Fruit fly (Drosophila melanogaster) whole organism, larva: Measurements from ENCODE around the gene Prp31.

Experiments
- noc ChIP-seq: fragments of 200-800 bp; sonication (Bioruptor generic); optimal IDR thresholded peaks from 3 replicates; lab custom pipeline; 2019; ENCODE audit warnings: missing biosample characterization, mild to moderate bottlenecking, missing genetic modification characterization, moderate library complexity

Prp31 gene

dm6 chr3L:15143108-15143507, 15.8 kb upstream of the Prp31 start:
- no peak for TF ChIP-seq noc (tag; lab: Kevin White, UChicago)

dm6 chr3L:15143638-15144600, 15.0 kb upstream of the Prp31 start, which contains the start of the genes CG32147 and Pex3:
Gene CG32147, minus strand, starts transcription at chr3L:15144059.
Gene Pex3, plus strand, starts transcription at chr3L:15144355.
- TF ChIP-seq noc (tag; lab: Kevin White, UChicago), result peak; percentile 2

- TF ChIP-seq noc (tag; lab: Kevin White, UChicago), result no peak
Observed at dm6 chr3L:15146643-15147187, 12.2 kb upstream of the Prp31 start, which contains the start of gene FucTA. Gene FucTA, plus strand, starts transcription at chr3L:15147137.

dm6 chr3L:15150028-15150427, 8.9 kb upstream of the Prp31 start:
- TF ChIP-seq noc (tag; lab: Kevin White, UChicago), result no peak

dm6 chr3L:15161549-15161948, 2.6 kb downstream of the Prp31 start, which contains the start of gene CG6878:
Gene CG6878, plus strand, starts transcription at chr3L:15161817.
- TF ChIP-seq noc (tag; lab: Kevin White, UChicago), result no peak

- TF ChIP-seq noc (tag; lab: Kevin White, UChicago), result no peak
Observed at dm6 chr3L:15162005-15162404, 3.1 kb downstream of the Prp31 start.

- TF ChIP-seq noc (tag; lab: Kevin White, UChicago), result no peak
Observed at dm6 chr3L:15162988-15163387, 4.1 kb downstream of the Prp31 start.

dm6 chr3L:15163414-15163813, 4.5 kb downstream of the Prp31 start, which contains the start of gene CG7011:
Gene CG7011, minus strand, starts transcription at chr3L:15163628.
- TF ChIP-seq noc (tag; lab: Kevin White, UChicago), result no peak

- TF ChIP-seq noc (tag; lab: Kevin White, UChicago), result no peak
Observed at dm6 chr3L:15169010-15169409, 10.1 kb downstream of the Prp31 start.

dm6 chr3L:15169795-15170194, 10.9 kb downstream of the Prp31 start:
- no peak for TF ChIP-seq noc (tag; lab: Kevin White, UChicago)

dm6 chr3L:15171769-15172403, 13.0 kb downstream of the Prp31 start:
- no peak for TF ChIP-seq noc (tag; lab: Kevin White, UChicago)

- TF ChIP-seq noc (tag; lab: Kevin White, UChicago), result no peak
Observed at dm6 chr3L:15172404-15173055, 13.6 kb downstream of the Prp31 start.

- TF ChIP-seq noc (tag; lab: Kevin White, UChicago), result no peak
Observed at dm6 chr3L:15174086-15174485, 15.2 kb downstream of the Prp31 start.

dm6 chr3L:15174823-15175222, 15.9 kb downstream of the Prp31 start:
- TF ChIP-seq noc (tag; lab: Kevin White, UChicago), result no peak

- no peak for TF ChIP-seq noc (tag; lab: Kevin White, UChicago)
Observed at dm6 chr3L:15176641-15177215, 17.8 kb downstream of the Prp31 start.
